Fruit fly (Drosophila melanogaster): Measurements from ENCODE around the gene y.

- TF ChIP-seq EcR (GFP tag; optimal IDR thresholded peaks at IDR 0.05): peak; percentile 22
- TF ChIP-seq CG10348 (GFP tag; IDR thresholded peaks at IDR 0.05): no peak
- no peak for TF ChIP-seq Ets98B (GFP tag; IDR thresholded peaks at IDR 0.05)
- no peak for TF ChIP-seq CG15710 (tag; optimal IDR thresholded peaks at IDR 0.05)
- no peak for TF ChIP-seq D1 (tag; optimal IDR thresholded peaks at IDR 0.05)
- no peak for TF ChIP-seq CG12605 (GFP tag; IDR thresholded peaks at IDR 0.05)
- TF ChIP-seq CG4496 (GFP tag; IDR thresholded peaks at IDR 0.05): no peak
- no peak for TF ChIP-seq CG8159 (tag; optimal IDR thresholded peaks at IDR 0.05)
Measured at dm6 chrX:369645-370174, 13.4 kb downstream of the y start, which contains the start of gene ac.

Measured in whole organism, pupa.